Worm (Caenorhabditis elegans): ENCODE measurements around the gene cul-2.

DNA sequence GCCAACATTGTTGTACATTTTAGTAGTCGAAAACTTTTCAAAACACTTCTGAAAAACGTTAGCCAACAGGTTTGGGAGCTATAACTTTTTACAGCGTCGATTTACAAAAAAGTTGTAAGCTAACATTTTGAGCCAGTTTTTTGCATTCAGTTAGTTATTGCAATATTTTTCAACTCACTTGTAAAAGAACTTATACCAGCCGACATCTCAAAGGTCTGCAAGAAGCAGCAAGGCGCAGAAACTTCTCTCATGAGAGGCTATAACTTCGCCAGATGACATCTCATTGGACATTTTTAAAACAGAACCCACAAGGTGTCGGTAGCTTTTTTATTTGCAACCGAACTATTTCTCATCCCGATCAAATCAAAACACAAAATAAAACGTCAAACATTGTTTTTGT lies 17.6 kb upstream of the cul-2 start:
- TF ChIP-seq ztf-11 (tag; optimal IDR thresholded peaks at IDR 0.05) = no peak
- no peak for TF ChIP-seq ama-1 (optimal IDR thresholded peaks at IDR 0.05)
- TF ChIP-seq daf-19 (GFP tag; conservative IDR thresholded peaks at IDR 0.05) = no peak
- no peak for TF ChIP-seq F10B5.3 (tag; optimal IDR thresholded peaks at IDR 0.05)
- TF ChIP-seq snpc-4 (tag; optimal IDR thresholded peaks at IDR 0.05) = no peak
- no peak for TF ChIP-seq pqm-1 (tag; optimal IDR thresholded peaks at IDR 0.05)
- no peak for TF ChIP-seq egl-27 (tag; optimal IDR thresholded peaks at IDR 0.05)
- no peak for TF ChIP-seq ztf-7 (tag; optimal IDR thresholded peaks at IDR 0.05)
- TF ChIP-seq unc-62 (GFP tag; optimal IDR thresholded peaks at IDR 0.05 in 1 of 2) = peak in 1 of 2 experiments; percentile 92
- TF ChIP-seq unc-62 (tag; optimal IDR thresholded peaks at IDR 0.05) = no peak
- TF ChIP-seq madf-9 (GFP tag; conservative IDR thresholded peaks at IDR 0.05) = no peak
